Worm (Caenorhabditis elegans) whole organism, young adult: Measurements from ENCODE around the gene F37C12.18.

Experiments used
- D2030.7 ChIP-seq: fragments of 200-800 bp; sonication (Bioruptor generic); IDR thresholded peaks from 2 replicates; pipeline ENCODE4 v1.3.6; 2022; ENCODE audit warnings: missing genetic modification reagents, missing genetic modification characterization, missing compliant biosample characterization
- F22D6.2 ChIP-seq: sonication (generic microtip); optimal IDR thresholded peaks from 2 replicates; lab custom pipeline; 2016; ENCODE audit warnings: mild to moderate bottlenecking, missing genetic modification characterization, missing compliant biosample characterization
- F33H1.4 ChIP-seq: fragments of 200-800 bp; sonication (Bioruptor generic); IDR thresholded peaks from 2 replicates; pipeline ENCODE4 v1.3.6; 2022; ENCODE audit warnings: missing genetic modification reagents, missing genetic modification characterization, missing compliant biosample characterization
- F49E8.2 ChIP-seq: sonication (generic microtip); optimal IDR thresholded peaks from 3 replicates; lab custom pipeline; 2017; ENCODE audit warnings: missing genetic modification characterization, mild to moderate bottlenecking, missing compliant biosample characterization, antibody characterized with exemption, moderate library complexity; ENCODE audit not compliant: insufficient read depth
- F52B5.7 ChIP-seq: sonication (generic microtip); optimal IDR thresholded peaks from 2 replicates; lab custom pipeline; 2016; ENCODE audit warnings: mild to moderate bottlenecking, missing genetic modification characterization, missing compliant biosample characterization
- K12H6.12 ChIP-seq: fragments of 200-800 bp; sonication (Bioruptor generic); optimal IDR thresholded peaks from 2 replicates; lab custom pipeline; 2018; ENCODE audit warnings: mild to moderate bottlenecking, missing genetic modification characterization, missing compliant biosample characterization
- atf-7 ChIP-seq: sonication (generic microtip); optimal IDR thresholded peaks from 2 replicates; lab custom pipeline; 2017; ENCODE audit warnings: mild to moderate bottlenecking, missing genetic modification characterization, missing compliant biosample characterization
- attf-5 ChIP-seq: fragments of 200-800 bp; sonication (Bioruptor generic); optimal IDR thresholded peaks from 2 replicates; lab custom pipeline; 2018; ENCODE audit warnings: mild to moderate bottlenecking, missing genetic modification characterization, missing compliant biosample characterization
- attf-6 ChIP-seq: fragments of 200-800 bp; sonication (Bioruptor generic); IDR thresholded peaks from 2 replicates; pipeline ENCODE4 v1.3.6; 2022; ENCODE audit warnings: missing genetic modification reagents, missing genetic modification characterization, missing compliant biosample characterization
- cebp-1 ChIP-seq, 2 experiments: fragments of 200-800 bp in 1 of 2; sonication (Bioruptor generic) in 1 of 2; sonication (generic microtip) in 1 of 2; IDR thresholded peaks in 1 of 2; optimal IDR thresholded peaks in 1 of 2; 2 replicates each; pipeline versions ENCODE4 v1.3.6 to Lab custom; 2017 to 2022; ENCODE audit warnings: missing compliant biosample characterization in 2 of 2, missing genetic modification characterization in 2 of 2, mild to moderate bottlenecking in 1 of 2, missing genetic modification reagents in 1 of 2, moderate library complexity in 1 of 2
- cebp-2 ChIP-seq: fragments of 200-800 bp; sonication (Bioruptor generic); IDR thresholded peaks from 2 replicates; pipeline ENCODE4 v1.3.6; 2022; ENCODE audit warnings: missing genetic modification characterization, missing compliant biosample characterization
- ceh-58 ChIP-seq: fragments of 200-800 bp; sonication (Bioruptor generic); IDR thresholded peaks from 2 replicates; pipeline ENCODE4 v1.3.6; 2022; ENCODE audit warnings: missing genetic modification characterization, missing compliant biosample characterization
- chd-7 ChIP-seq: sonication (generic microtip); optimal IDR thresholded peaks from 2 replicates; lab custom pipeline; 2016; ENCODE audit warnings: mild to moderate bottlenecking, missing genetic modification characterization, moderate library complexity, missing compliant biosample characterization
- die-1 ChIP-seq: sonication (generic microtip); optimal IDR thresholded peaks from 2 replicates; lab custom pipeline; 2016; ENCODE audit warnings: missing genotype, mild to moderate bottlenecking, missing genetic modification characterization, missing compliant biosample characterization
- dox-1 ChIP-seq: fragments of 200-800 bp; sonication (Bioruptor generic); IDR thresholded peaks from 2 replicates; pipeline ENCODE4 v1.3.6; 2022; ENCODE audit warnings: missing genetic modification reagents, missing genetic modification characterization, missing compliant biosample characterization
- efl-1 ChIP-seq: fragments of 150-350 bp; optimal IDR thresholded peaks from 2 replicates; lab custom pipeline; 2014; ENCODE audit warnings: missing biosample characterization, missing genetic modification reagents, missing genetic modification characterization
- ekl-4 ChIP-seq: fragments of 200-800 bp; sonication (Bioruptor generic); IDR thresholded peaks from 2 replicates; pipeline ENCODE4 v1.3.6; 2022; ENCODE audit warnings: missing genetic modification reagents, missing genetic modification characterization, missing compliant biosample characterization
- fkh-3 ChIP-seq: sonication (generic microtip); optimal IDR thresholded peaks from 2 replicates; lab custom pipeline; 2016; ENCODE audit warnings: mild to moderate bottlenecking, missing genetic modification characterization, missing compliant biosample characterization
- gei-17 ChIP-seq: fragments of 200-800 bp; sonication (Bioruptor generic); optimal IDR thresholded peaks from 2 replicates; lab custom pipeline; 2018; ENCODE audit warnings: mild to moderate bottlenecking, missing genetic modification characterization, missing compliant biosample characterization
- him-1 ChIP-seq: sonication (generic microtip); optimal IDR thresholded peaks from 2 replicates; lab custom pipeline; 2016; ENCODE audit warnings: missing genotype, missing genetic modification reagents, missing genetic modification characterization, missing compliant biosample characterization
- hlh-12 ChIP-seq: sonication (generic microtip); optimal IDR thresholded peaks from 2 replicates; lab custom pipeline; 2016; ENCODE audit warnings: missing genetic modification characterization, missing compliant biosample characterization
- hrde-1 ChIP-seq: sonication (generic microtip); optimal IDR thresholded peaks from 2 replicates; lab custom pipeline; 2016; ENCODE audit warnings: missing genetic modification characterization, mild to moderate bottlenecking, missing compliant biosample characterization, moderate library complexity, missing genotype, missing genetic modification reagents, borderline replicate concordance
- let-607 ChIP-seq, 2 experiments: fragments of 200-800 bp in 1 of 2; sonication (Bioruptor generic) in 1 of 2; sonication (generic microtip) in 1 of 2; optimal IDR thresholded peaks; 2 replicates each; lab custom pipeline; 2016 to 2018; ENCODE audit warnings: mild to moderate bottlenecking in 2 of 2, missing compliant biosample characterization in 2 of 2, missing genetic modification characterization in 2 of 2, moderate library complexity in 2 of 2, missing genotype in 1 of 2
- lin-26 ChIP-seq: fragments of 200-800 bp; sonication (Bioruptor generic); IDR thresholded peaks from 2 replicates; pipeline ENCODE4 v1.3.6; 2022; ENCODE audit warnings: missing genetic modification reagents, missing genetic modification characterization, missing compliant biosample characterization
- lin-40 ChIP-seq: sonication (generic microtip); optimal IDR thresholded peaks from 2 replicates; lab custom pipeline; 2016; ENCODE audit warnings: missing genetic modification characterization, mild to moderate bottlenecking, missing compliant biosample characterization, missing genotype, missing genetic modification reagents
- lir-1 ChIP-seq: fragments of 200-800 bp; sonication (Bioruptor generic); conservative IDR thresholded peaks from 2 replicates; pipeline ENCODE4 v1.3.6; 2022; ENCODE audit warnings: missing genetic modification reagents, missing genetic modification characterization, missing compliant biosample characterization
- lsl-1 ChIP-seq: fragments of 200-800 bp; sonication (Bioruptor generic); optimal IDR thresholded peaks from 2 replicates; lab custom pipeline; 2018; ENCODE audit warnings: mild to moderate bottlenecking, missing genetic modification characterization, moderate library complexity, missing compliant biosample characterization
- madf-6 ChIP-seq: fragments of 200-800 bp; sonication (Bioruptor generic); IDR thresholded peaks from 2 replicates; pipeline ENCODE4 v1.3.6; 2022; ENCODE audit warnings: missing genetic modification reagents, missing genetic modification characterization, missing compliant biosample characterization
- madf-8 ChIP-seq: fragments of 200-800 bp; sonication (Bioruptor generic); conservative IDR thresholded peaks from 2 replicates; pipeline ENCODE4 v1.3.6; 2022; ENCODE audit warnings: missing genetic modification reagents, missing genetic modification characterization, missing compliant biosample characterization
- mcd-1 ChIP-seq: fragments of 200-800 bp; sonication (Bioruptor generic); IDR thresholded peaks from 2 replicates; pipeline ENCODE4 v1.3.6; 2022; ENCODE audit warnings: missing genetic modification reagents, missing genetic modification characterization, missing compliant biosample characterization
- nfyb-1 ChIP-seq: fragments of 200-800 bp; sonication (Bioruptor generic); IDR thresholded peaks from 2 replicates; pipeline ENCODE4 v1.3.6; 2022; ENCODE audit warnings: missing genetic modification reagents, missing genetic modification characterization, missing compliant biosample characterization
- nhr-80 ChIP-seq: sonication (generic microtip); optimal IDR thresholded peaks from 2 replicates; lab custom pipeline; 2016; ENCODE audit warnings: missing genetic modification characterization, missing compliant biosample characterization
- pbrm-1 ChIP-seq: fragments of 200-800 bp; sonication (Bioruptor generic); IDR thresholded peaks from 2 replicates; pipeline ENCODE4 v1.3.6; 2022; ENCODE audit warnings: missing genetic modification reagents, missing genetic modification characterization, missing compliant biosample characterization
- repo-1 ChIP-seq: sonication (generic microtip); optimal IDR thresholded peaks from 2 replicates; lab custom pipeline; 2017; ENCODE audit warnings: mild to moderate bottlenecking, missing genetic modification characterization, missing compliant biosample characterization
- sdz-38 ChIP-seq: sonication (generic microtip); optimal IDR thresholded peaks from 2 replicates; lab custom pipeline; 2016; ENCODE audit warnings: missing genotype, missing genetic modification characterization, missing compliant biosample characterization
- snpc-1.1 ChIP-seq: sonication (generic microtip); optimal IDR thresholded peaks from 2 replicates; lab custom pipeline; 2017; ENCODE audit warnings: missing genetic modification characterization, mild to moderate bottlenecking, missing compliant biosample characterization, antibody characterized with exemption, moderate library complexity, missing genotype, missing genetic modification reagents; ENCODE audit not compliant: insufficient read depth
- snpc-1.3 ChIP-seq: sonication (generic microtip); optimal IDR thresholded peaks from 2 replicates; lab custom pipeline; 2017; ENCODE audit warnings: missing genetic modification characterization, mild to moderate bottlenecking, missing compliant biosample characterization, antibody characterized with exemption, moderate library complexity, missing genotype, missing genetic modification reagents; ENCODE audit not compliant: insufficient read depth
- snpc-3.4 ChIP-seq: sonication (generic microtip); optimal IDR thresholded peaks from 2 replicates; lab custom pipeline; 2017; ENCODE audit warnings: missing genetic modification characterization, mild to moderate bottlenecking, missing compliant biosample characterization, antibody characterized with exemption, moderate library complexity, missing genotype, missing genetic modification reagents
- somi-1 ChIP-seq: fragments of 200-800 bp; sonication (Bioruptor generic); optimal IDR thresholded peaks from 2 replicates; lab custom pipeline; 2018; ENCODE audit warnings: mild to moderate bottlenecking, missing genetic modification characterization, missing compliant biosample characterization
- sptf-2 ChIP-seq: fragments of 200-800 bp; sonication (Bioruptor generic); optimal IDR thresholded peaks from 2 replicates; lab custom pipeline; 2018; ENCODE audit warnings: mild to moderate bottlenecking, missing genetic modification characterization, missing compliant biosample characterization
- tbp1 ChIP-seq: fragments of 200-800 bp; sonication (Bioruptor generic); optimal IDR thresholded peaks from 2 replicates; lab custom pipeline; 2018; ENCODE audit warnings: mild to moderate bottlenecking, missing genetic modification characterization, missing compliant biosample characterization
- tbx-9 ChIP-seq: sonication (generic microtip); optimal IDR thresholded peaks from 2 replicates; lab custom pipeline; 2016; ENCODE audit warnings: borderline replicate concordance, missing genetic modification characterization, inconsistent platforms, missing compliant biosample characterization
- tlf-1 ChIP-seq: fragments of 200-800 bp; sonication (Bioruptor generic); optimal IDR thresholded peaks from 2 replicates; lab custom pipeline; 2018; ENCODE audit warnings: mild to moderate bottlenecking, missing genetic modification characterization, missing compliant biosample characterization
- unc-130 ChIP-seq: sonication (generic microtip); optimal IDR thresholded peaks from 2 replicates; lab custom pipeline; 2016; ENCODE audit warnings: missing genetic modification reagents, missing genetic modification characterization, missing compliant biosample characterization
- xnd-1 ChIP-seq: sonication (generic microtip); optimal IDR thresholded peaks from 2 replicates; lab custom pipeline; 2016; ENCODE audit warnings: missing genotype, missing genetic modification reagents, missing genetic modification characterization, missing compliant biosample characterization
- zim-3 ChIP-seq: sonication (generic microtip); optimal IDR thresholded peaks from 2 replicates; lab custom pipeline; 2017; ENCODE audit warnings: mild to moderate bottlenecking, missing genetic modification characterization, moderate library complexity, missing compliant biosample characterization
- ztf-3 ChIP-seq: fragments of 200-800 bp; sonication (Bioruptor generic); optimal IDR thresholded peaks from 2 replicates; lab custom pipeline; 2018; ENCODE audit warnings: mild to moderate bottlenecking, missing genetic modification characterization, missing compliant biosample characterization

F37C12.18 gene

DNA sequence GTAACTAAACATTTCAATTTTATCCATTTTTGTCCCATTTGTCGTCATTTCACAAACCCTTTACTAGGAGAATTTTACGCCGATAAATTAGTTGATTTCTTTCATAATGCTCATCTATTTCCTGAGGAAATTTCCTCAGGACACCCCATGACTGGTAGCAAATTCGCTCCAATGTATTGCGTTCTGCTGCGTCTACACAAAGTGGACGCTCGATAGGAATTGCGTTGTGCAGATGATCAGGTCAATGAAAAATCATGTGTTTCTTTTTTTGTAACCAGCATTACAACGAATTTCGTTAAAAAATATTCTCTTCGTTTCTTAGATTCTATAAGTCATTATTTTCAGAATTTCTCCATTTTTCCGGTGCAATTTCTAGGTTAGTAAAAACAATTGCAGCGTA, 13.4 kb downstream of the F37C12.18 start, which contains the start of gene epg-4 (continued):
- TF ChIP-seq F49E8.2 = peak; percentile 71
- TF ChIP-seq unc-130 = peak; percentile 29
- no peak for TF ChIP-seq gei-17 (GFP tag; lab: Kevin White, UChicago)
- TF ChIP-seq nfyb-1 = peak; percentile 62; the same call in 1 of the 2 replicates
- TF ChIP-seq fkh-3 (tag; lab: Kevin White, UChicago) = no peak
- peak; percentile 49 for TF ChIP-seq die-1 (tag; lab: Kevin White, UChicago)
- TF ChIP-seq hlh-12 (tag; lab: Kevin White, UChicago) = no peak
- no peak for TF ChIP-seq repo-1
- no peak for TF ChIP-seq lir-1 (GFP tag; lab: Robert Waterston, UW)
- TF ChIP-seq lsl-1 (GFP tag; lab: Kevin White, UChicago) = no peak
- no peak for TF ChIP-seq chd-7 (tag; lab: Kevin White, UChicago)
- TF ChIP-seq F52B5.7 (tag; lab: Kevin White, UChicago) = peak; percentile 25
- peak; percentile 53 for TF ChIP-seq nhr-80 (tag; lab: Kevin White, UChicago)
- 0 out of 2 replicates have a peak, but pooled peaks have one; percentile 31 for TF ChIP-seq attf-6 (GFP tag; lab: Robert Waterston, UW)
- TF ChIP-seq zim-3 (tag; lab: Kevin White, UChicago) = peak; percentile 30
- peak; percentile 64; the same call in 1 of the 2 replicates for TF ChIP-seq lin-26
- peak; percentile 53 for TF ChIP-seq tbp1 (GFP tag; lab: Kevin White, UChicago)
- TF ChIP-seq cebp-1 (GFP tag; IDR thresholded peaks at IDR 0.05; lab: Robert Waterston, UW) = peak; percentile 81
- TF ChIP-seq cebp-1 (tag; optimal IDR thresholded peaks at IDR 0.05; lab: Kevin White, UChicago) = peak; percentile 86
- TF ChIP-seq tlf-1 (GFP tag; lab: Kevin White, UChicago) = peak; percentile 49
- peak; percentile 14; the same call in 1 of the 2 replicates for TF ChIP-seq madf-8 (GFP tag; lab: Robert Waterston, UW)
- no peak for TF ChIP-seq ceh-58 (GFP tag; lab: Robert Waterston, UW)
- TF ChIP-seq xnd-1 (tag; lab: Kevin White, UChicago) = no peak
- peak in 1 of 2 experiments; percentile 49 for TF ChIP-seq let-607 (tag; optimal IDR thresholded peaks at IDR 0.05; lab: Kevin White, UChicago)
- no peak for TF ChIP-seq ztf-3 (GFP tag; lab: Kevin White, UChicago)
- peak; percentile 18 for TF ChIP-seq efl-1 (GFP tag; lab: Kevin White, UChicago)
- peak; percentile 21 for TF ChIP-seq atf-7 (tag; lab: Kevin White, UChicago)
- TF ChIP-seq snpc-3.4 (tag; lab: Kevin White, UChicago) = peak; percentile 9
- peak; percentile 54; the same call in 1 of the 2 replicates for TF ChIP-seq F33H1.4 (GFP tag; lab: Robert Waterston, UW)
- 0 out of 2 replicates have a peak, but pooled peaks have one; percentile 33 for TF ChIP-seq ekl-4 (GFP tag; lab: Robert Waterston, UW)
- TF ChIP-seq F22D6.2 (tag; lab: Kevin White, UChicago) = no peak
- no peak for TF ChIP-seq snpc-1.1
- TF ChIP-seq him-1 (tag; lab: Kevin White, UChicago) = no peak
- TF ChIP-seq sdz-38 (tag; lab: Kevin White, UChicago) = no peak
- TF ChIP-seq mcd-1 = peak; percentile 64
- peak; percentile 0 for TF ChIP-seq somi-1 (GFP tag; lab: Kevin White, UChicago)
- TF ChIP-seq lin-40 = no peak
- TF ChIP-seq sptf-2 (GFP tag; lab: Kevin White, UChicago) = no peak
- no peak for TF ChIP-seq snpc-1.3 (tag; lab: Kevin White, UChicago)
- no peak for TF ChIP-seq tbx-9
- peak; percentile 44 for TF ChIP-seq madf-6
- TF ChIP-seq D2030.7 = peak; percentile 27; the same call in 1 of the 2 replicates
- peak; percentile 72 for TF ChIP-seq dox-1 (GFP tag; lab: Robert Waterston, UW)
- TF ChIP-seq cebp-2 (GFP tag; lab: Robert Waterston, UW) = no peak
- TF ChIP-seq attf-5 (GFP tag; lab: Kevin White, UChicago) = peak; percentile 89
- TF ChIP-seq K12H6.12 (tag; lab: Kevin White, UChicago) = peak; percentile 24
- TF ChIP-seq hrde-1 (tag; lab: Kevin White, UChicago) = peak; percentile 52
- peak; percentile 43; the same call in 1 of the 2 replicates for TF ChIP-seq pbrm-1 (GFP tag; lab: Robert Waterston, UW)
